Fruit fly (Drosophila melanogaster): Measurements from ENCODE around the gene dec.

Gene dec

dm6 chrX:7822910-7823309 is 50.1 kb downstream of the dec start:
- TF ChIP-seq Mnt (GFP tag; optimal IDR thresholded peaks at IDR 0.05) = no peak
- no peak for TF ChIP-seq CG7101 (tag; optimal IDR thresholded peaks at IDR 0.05)
- no peak for TF ChIP-seq tj (GFP tag; optimal IDR thresholded peaks at IDR 0.05)
- TF ChIP-seq toe (GFP tag; optimal IDR thresholded peaks at IDR 0.05) = no peak
- no peak for TF ChIP-seq CG11617 (GFP tag; optimal IDR thresholded peaks at IDR 0.05)
- TF ChIP-seq ovo (GFP tag; optimal IDR thresholded peaks at IDR 0.05) = no peak
- TF ChIP-seq CG1620 (GFP tag; optimal IDR thresholded peaks at IDR 0.05) = no peak
- no peak for TF ChIP-seq bab1 (GFP tag; optimal IDR thresholded peaks at IDR 0.05)
- no peak for TF ChIP-seq cnc (optimal IDR thresholded peaks at IDR 0.05)

All from whole organism, adult.